Fruit fly (Drosophila melanogaster) whole organism, wandering third instar larva: Measurements from ENCODE around the gene CG10222.

Experiments
- Abd-B ChIP-seq: fragments of >200 bp; optimal IDR thresholded peaks from 2 replicates; lab custom pipeline; 2017; ENCODE audit warnings: missing biosample characterization, missing genetic modification characterization
- CG32264 ChIP-seq: fragments of 200-800 bp; sonication (Bioruptor generic); optimal IDR thresholded peaks from 2 replicates; lab custom pipeline; 2016; ENCODE audit warnings: missing biosample characterization, missing genetic modification characterization
- Dif ChIP-seq: fragments of 200-275, 200-300 bp; sonication (Bioruptor generic); optimal IDR thresholded peaks from 2 replicates; lab custom pipeline; 2018; ENCODE audit warnings: missing biosample characterization, missing genetic modification characterization; ENCODE audit not compliant: partially characterized antibody
- HLH106 ChIP-seq: fragments of 200-800 bp; optimal IDR thresholded peaks from 3 replicates; lab custom pipeline; 2019; ENCODE audit warnings: missing biosample characterization, mild to moderate bottlenecking, missing genetic modification characterization, moderate library complexity
- Hr83 ChIP-seq: fragments of 200-300 bp; sonication (Bioruptor generic); optimal IDR thresholded peaks from 2 replicates; lab custom pipeline; 2016; ENCODE audit warnings: missing biosample characterization, mild to moderate bottlenecking, missing genetic modification characterization, moderate library complexity; ENCODE audit not compliant: poor library complexity, severe bottlenecking
- Myc ChIP-seq: fragments of >200 bp; optimal IDR thresholded peaks from 2 replicates; lab custom pipeline; 2017
- OdsH ChIP-seq: fragments of 200-800 bp; sonication (Bioruptor generic); optimal IDR thresholded peaks from 2 replicates; lab custom pipeline; 2016; ENCODE audit warnings: missing biosample characterization, mild to moderate bottlenecking, missing genetic modification characterization
- fru ChIP-seq: fragments of 200-800 bp; sonication (Bioruptor generic); optimal IDR thresholded peaks from 3 replicates; lab custom pipeline; 2016; ENCODE audit warnings: missing biosample characterization, mild to moderate bottlenecking, missing genetic modification characterization
- h ChIP-seq: fragments of 200-800 bp; sonication (Bioruptor generic); optimal IDR thresholded peaks from 3 replicates; lab custom pipeline; 2016; ENCODE audit warnings: missing biosample characterization, mild to moderate bottlenecking, missing genetic modification characterization
- lola ChIP-seq: fragments of >200 bp; optimal IDR thresholded peaks from 2 replicates; lab custom pipeline; 2017; ENCODE audit warnings: missing biosample characterization, missing genetic modification characterization
- pan ChIP-seq: fragments of >200 bp; optimal IDR thresholded peaks from 2 replicates; lab custom pipeline; 2017
- sage ChIP-seq: fragments of 200-800 bp; sonication (Bioruptor generic); optimal IDR thresholded peaks from 2 replicates; lab custom pipeline; 2016; ENCODE audit warnings: missing biosample characterization, mild to moderate bottlenecking, missing genetic modification characterization
- usp ChIP-seq: fragments of >200 bp; optimal IDR thresholded peaks from 2 replicates; lab custom pipeline; 2017; ENCODE audit warnings: missing biosample characterization, missing genetic modification characterization

DNA sequence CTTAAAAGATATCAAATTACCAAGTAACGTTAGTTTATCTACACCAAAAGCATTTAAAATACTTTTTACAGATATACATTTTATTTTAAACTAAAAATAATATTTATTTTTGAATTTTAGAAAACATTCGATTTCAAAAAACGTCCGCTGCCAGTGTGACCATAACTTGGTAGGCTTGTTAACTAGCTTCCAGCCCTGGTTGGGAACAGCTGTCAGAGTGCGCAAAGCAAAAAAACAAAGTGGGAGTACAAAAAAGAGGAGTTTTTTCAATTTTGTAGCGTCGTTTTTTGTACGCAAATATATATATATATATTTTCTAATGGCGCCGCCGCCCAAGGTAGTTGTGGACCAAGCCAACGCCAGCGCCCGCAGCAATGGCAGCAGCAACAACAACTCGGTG lies 30.1 kb upstream of the CG10222 start, which contains the start of gene cmb:
- no peak for TF ChIP-seq lola (GFP tag; lab: Kevin White, UChicago)
- no peak for TF ChIP-seq fru (GFP tag; lab: Kevin White, UChicago)
- TF ChIP-seq OdsH, result no peak
- peak; percentile 34 for TF ChIP-seq HLH106 (tag; lab: Kevin White, UChicago)
- TF ChIP-seq usp (GFP tag; lab: Kevin White, UChicago), result no peak
- TF ChIP-seq h (GFP tag; lab: Kevin White, UChicago), result no peak
- TF ChIP-seq pan, result no peak
- TF ChIP-seq CG32264 (GFP tag; lab: Kevin White, UChicago), result no peak
- TF ChIP-seq Hr83 (GFP tag; lab: Kevin White, UChicago), result no peak
- TF ChIP-seq Myc, result no peak
- TF ChIP-seq sage (GFP tag; lab: Kevin White, UChicago), result peak; percentile 34
- no peak for TF ChIP-seq Dif (GFP tag; lab: Kevin White, UChicago)
- TF ChIP-seq Abd-B, result no peak
